Fruit fly (Drosophila melanogaster): ENCODE measurements around the gene NijA.
A peak's percentile ranks its signal among the peaks of the same experiment; 100 is the strongest.

Gene NijA

dm6 chr3L:10683899-10684340 is 12.8 kb downstream of the NijA start (continued):
- peak; percentile 53 for TF ChIP-seq Hsf (GFP tag; optimal IDR thresholded peaks at IDR 0.05)
- peak; percentile 71; the same call in 1 of the 2 replicates for TF ChIP-seq ranshi (GFP tag; IDR thresholded peaks at IDR 0.05)
- no peak for TF ChIP-seq sr (GFP tag; IDR thresholded peaks at IDR 0.05)
- TF ChIP-seq CG31224 (GFP tag; IDR thresholded peaks at IDR 0.05): no peak
- TF ChIP-seq danr (GFP tag; IDR thresholded peaks at IDR 0.05): no peak
- no peak for TF ChIP-seq trh (GFP tag; optimal IDR thresholded peaks at IDR 0.05)
- peak; percentile 19 for TF ChIP-seq fd3F (GFP tag; optimal IDR thresholded peaks at IDR 0.05)
- no peak for TF ChIP-seq Hmx (GFP tag; optimal IDR thresholded peaks at IDR 0.05)
- peak; percentile 35 for TF ChIP-seq tx (GFP tag; optimal IDR thresholded peaks at IDR 0.05)
- TF ChIP-seq Ada2b (GFP tag; IDR thresholded peaks at IDR 0.05): peak; percentile 59
- TF ChIP-seq disco-r (GFP tag; optimal IDR thresholded peaks at IDR 0.05): peak; percentile 31
- peak; percentile 25 for TF ChIP-seq gcm (GFP tag; optimal IDR thresholded peaks at IDR 0.05)
- TF ChIP-seq onecut (GFP tag; IDR thresholded peaks at IDR 0.05): peak; percentile 57
- peak; percentile 54 for TF ChIP-seq CG2120 (GFP tag; optimal IDR thresholded peaks at IDR 0.05)
- TF ChIP-seq Asciz (GFP tag; optimal IDR thresholded peaks at IDR 0.05): peak; percentile 48
- peak; percentile 32 for TF ChIP-seq CG9609 (GFP tag; optimal IDR thresholded peaks at IDR 0.05)
- TF ChIP-seq bsh (GFP tag; optimal IDR thresholded peaks at IDR 0.05): peak; percentile 12 to 16
- TF ChIP-seq CG10431 (GFP tag; optimal IDR thresholded peaks at IDR 0.05): no peak
- TF ChIP-seq CG14710 (tag; optimal IDR thresholded peaks at IDR 0.05): peak; percentile 43
- TF ChIP-seq CG18599 (GFP tag; optimal IDR thresholded peaks at IDR 0.05): peak; percentile 65
- TF ChIP-seq Nf-YC (tag; optimal IDR thresholded peaks at IDR 0.05): peak; percentile 22
- TF ChIP-seq Deaf1 (tag; optimal IDR thresholded peaks at IDR 0.05): no peak
- TF ChIP-seq CG13775 (GFP tag; optimal IDR thresholded peaks at IDR 0.05): peak; percentile 49
- peak; percentile 83 for TF ChIP-seq Drgx (GFP tag; IDR thresholded peaks at IDR 0.05)
- no peak for TF ChIP-seq luna (GFP tag; optimal IDR thresholded peaks at IDR 0.05)
- TF ChIP-seq nom (GFP tag; optimal IDR thresholded peaks at IDR 0.05): no peak
- TF ChIP-seq crol (GFP tag; IDR thresholded peaks at IDR 0.05): no peak
- TF ChIP-seq mam (GFP tag; optimal IDR thresholded peaks at IDR 0.05): peak; percentile 59
- no peak; the same call in 1 of the 2 replicates for TF ChIP-seq MBD-R2 (GFP tag; IDR thresholded peaks at IDR 0.05)
- no peak for TF ChIP-seq corto (GFP tag; optimal IDR thresholded peaks at IDR 0.05)
- no peak for TF ChIP-seq insv (GFP tag; optimal IDR thresholded peaks at IDR 0.05)
- TF ChIP-seq CG8944 (GFP tag; optimal IDR thresholded peaks at IDR 0.05): peak; percentile 51
- TF ChIP-seq al (GFP tag; IDR thresholded peaks at IDR 0.05): peak; percentile 59; the same call in 1 of the 2 replicates
- TF ChIP-seq org-1 (GFP tag; optimal IDR thresholded peaks at IDR 0.05): peak; percentile 60
- TF ChIP-seq ato (GFP tag; IDR thresholded peaks at IDR 0.05; ENCODE audit: partially characterized antibody): no peak
- TF ChIP-seq ttk (GFP tag; IDR thresholded peaks at IDR 0.05): peak; percentile 54
- peak; percentile 59 for TF ChIP-seq CG12071 (GFP tag; optimal IDR thresholded peaks at IDR 0.05)
- TF ChIP-seq Ssrp (tag; optimal IDR thresholded peaks at IDR 0.05): peak; percentile 59
- TF ChIP-seq hb (GFP tag; IDR thresholded peaks at IDR 0.05; ENCODE audit: partially characterized antibody): no peak
- TF ChIP-seq CG30403 (GFP tag; optimal IDR thresholded peaks at IDR 0.05): peak; percentile 85
- TF ChIP-seq maf-S (GFP tag; optimal IDR thresholded peaks at IDR 0.05): peak; percentile 80
- TF ChIP-seq CG4854 (GFP tag; optimal IDR thresholded peaks at IDR 0.05): peak; percentile 58
- TF ChIP-seq Dfd (GFP tag; optimal IDR thresholded peaks at IDR 0.05): no peak
- no peak for TF ChIP-seq sc (optimal IDR thresholded peaks at IDR 0.05)
- TF ChIP-seq sc (GFP tag; optimal IDR thresholded peaks at IDR 0.05): peak; percentile 28
- peak; percentile 68; the same call in 1 of the 2 replicates for TF ChIP-seq stc (GFP tag; IDR thresholded peaks at IDR 0.05)
- peak; percentile 64 for TF ChIP-seq CG3281 (GFP tag; optimal IDR thresholded peaks at IDR 0.05)
- TF ChIP-seq ap (GFP tag; IDR thresholded peaks at IDR 0.05): peak; percentile 38; the same call in 1 of the 2 replicates
- peak; percentile 61 for TF ChIP-seq CG18262 (tag; optimal IDR thresholded peaks at IDR 0.05)
- TF ChIP-seq Gug (GFP tag; IDR thresholded peaks at IDR 0.05): peak; percentile 69; the same call in 2 of the 4 replicates
- TF ChIP-seq Mes4 (GFP tag; optimal IDR thresholded peaks at IDR 0.05): peak; percentile 59
